Fruit fly (Drosophila melanogaster) whole organism, embryonic: ENCODE data around the gene Cht2.

Experiments
- ATbp ChIP-seq: fragments of 200-800 bp; sonication (Bioruptor generic); optimal IDR thresholded peaks from 2 replicates; lab custom pipeline; 2017; ENCODE audit warnings: missing biosample characterization, mild to moderate bottlenecking, missing genetic modification characterization, missing genetic modification reagents
- B-H2 ChIP-seq: fragments of 200-800 bp; sonication (Bioruptor generic); optimal IDR thresholded peaks from 2 replicates; lab custom pipeline; 2018; ENCODE audit warnings: missing biosample characterization, mild to moderate bottlenecking, missing genetic modification characterization
- CG1024 ChIP-seq: fragments of 200-800 bp; sonication (Bioruptor generic); IDR thresholded peaks from 2 replicates; pipeline ENCODE4 v1.3.6; 2022; ENCODE audit warnings: missing biosample characterization, missing genetic modification characterization
- CG10274 ChIP-seq: fragments of 200-800 bp; sonication (Bioruptor generic); optimal IDR thresholded peaks from 3 replicates; lab custom pipeline; 2017; ENCODE audit warnings: missing biosample characterization, mild to moderate bottlenecking, missing genetic modification characterization
- CG10565 ChIP-seq: fragments of 200-800 bp; sonication (Bioruptor generic); optimal IDR thresholded peaks from 3 replicates; lab custom pipeline; 2016; ENCODE audit warnings: missing biosample characterization, mild to moderate bottlenecking, missing genetic modification characterization
- CG11085 ChIP-seq: fragments of 200-800 bp; sonication (Bioruptor generic); IDR thresholded peaks from 2 replicates; pipeline ENCODE4 v1.3.6; 2022; ENCODE audit warnings: missing biosample characterization, missing genetic modification characterization
- CG11560 ChIP-seq: fragments of 200-800 bp; sonication (Bioruptor generic); IDR thresholded peaks from 3 replicates; pipeline ENCODE4 v1.3.6; 2022; ENCODE audit warnings: missing biosample characterization, missing genetic modification characterization
- CG13296 ChIP-seq: fragments of 200-800 bp; sonication (Bioruptor generic); optimal IDR thresholded peaks from 3 replicates; lab custom pipeline; 2018; ENCODE audit warnings: missing biosample characterization, mild to moderate bottlenecking, missing genetic modification characterization
- CG13624 ChIP-seq: fragments of 200-800 bp; sonication (Bioruptor generic); optimal IDR thresholded peaks from 2 replicates; lab custom pipeline; 2016; ENCODE audit warnings: missing biosample characterization, missing genetic modification characterization
- CG14860 ChIP-seq: fragments of 200-800 bp; sonication (Bioruptor generic); IDR thresholded peaks from 3 replicates; pipeline ENCODE4 v1.3.6; 2022; ENCODE audit warnings: missing biosample characterization, missing genetic modification characterization; ENCODE audit not compliant: partially characterized antibody
- CG1603 ChIP-seq: fragments of 200-800 bp; sonication (Bioruptor generic); optimal IDR thresholded peaks from 2 replicates; lab custom pipeline; 2019; ENCODE audit warnings: missing biosample characterization, mild to moderate bottlenecking, missing genetic modification characterization, moderate library complexity
- CG16813 ChIP-seq: fragments of 200-800 bp; sonication (Bioruptor generic); IDR thresholded peaks from 3 replicates; pipeline ENCODE4 v1.3.6; 2022; ENCODE audit warnings: missing biosample characterization, missing genetic modification characterization; ENCODE audit not compliant: partially characterized antibody
- CG17361 ChIP-seq: fragments of 200-800 bp; sonication (Bioruptor generic); IDR thresholded peaks from 3 replicates; pipeline ENCODE4 v1.3.6; 2022; ENCODE audit warnings: missing biosample characterization, missing genetic modification characterization
- CG1792 ChIP-seq: fragments of 200-800 bp; sonication (Bioruptor generic); optimal IDR thresholded peaks from 2 replicates; lab custom pipeline; 2016; ENCODE audit warnings: missing biosample characterization, missing genetic modification characterization
- CG34224 ChIP-seq: fragments of 200-800 bp; sonication (Bioruptor generic); IDR thresholded peaks from 3 replicates; pipeline ENCODE4 v1.3.6; 2022; ENCODE audit warnings: missing biosample characterization, missing genetic modification characterization; ENCODE audit not compliant: partially characterized antibody
- CG3838 ChIP-seq: fragments of 200-800 bp; sonication (Bioruptor generic); optimal IDR thresholded peaks from 3 replicates; lab custom pipeline; 2016; ENCODE audit warnings: missing biosample characterization, missing genetic modification characterization
- CG4424 ChIP-seq: fragments of 200-800 bp; sonication (Bioruptor generic); optimal IDR thresholded peaks from 3 replicates; lab custom pipeline; 2016; ENCODE audit warnings: missing biosample characterization, missing genetic modification characterization
- CG6765 ChIP-seq: fragments of 200-800 bp; sonication (Bioruptor generic); optimal IDR thresholded peaks from 3 replicates; lab custom pipeline; 2017; ENCODE audit warnings: missing biosample characterization, mild to moderate bottlenecking, missing genetic modification characterization
- CG8290 ChIP-seq, 3 experiments: fragments of 200-800 bp; sonication (Bioruptor generic); optimal IDR thresholded peaks; 2 replicates each; lab custom pipeline; 2016 to 2019; ENCODE audit warnings: missing biosample characterization in 3 of 3, missing genetic modification characterization in 3 of 3, mild to moderate bottlenecking in 2 of 3, moderate library complexity in 1 of 3
- CG9876 ChIP-seq: fragments of 200-800 bp; sonication (Bioruptor generic); optimal IDR thresholded peaks from 2 replicates; lab custom pipeline; 2016; ENCODE audit warnings: missing biosample characterization, missing genetic modification characterization
- Dll ChIP-seq: fragments of 200-800 bp; sonication (Bioruptor generic); IDR thresholded peaks from 4 replicates; pipeline ENCODE4 v1.3.6; 2022; ENCODE audit warnings: missing biosample characterization, missing genetic modification characterization; ENCODE audit not compliant: partially characterized antibody
- Elba2 ChIP-seq: fragments of 200-800 bp; sonication (Bioruptor generic); optimal IDR thresholded peaks from 3 replicates; lab custom pipeline; 2016; ENCODE audit warnings: missing biosample characterization, missing genetic modification characterization
- Ets97D ChIP-seq: fragments of 200-800 bp; sonication (Bioruptor generic); optimal IDR thresholded peaks from 3 replicates; lab custom pipeline; 2016; ENCODE audit warnings: missing biosample characterization, missing genetic modification characterization
- Gug ChIP-seq: fragments of 200-800 bp; sonication (Bioruptor generic); IDR thresholded peaks from 4 replicates; pipeline ENCODE4 v1.3.6; 2022; ENCODE audit warnings: missing biosample characterization, missing genetic modification characterization
- Hr3 ChIP-seq: fragments of 200-800 bp; sonication (Bioruptor generic); optimal IDR thresholded peaks from 3 replicates; lab custom pipeline; 2016; ENCODE audit warnings: missing biosample characterization, missing genetic modification characterization
- Lhr ChIP-seq: fragments of 200-800 bp; sonication (Bioruptor generic); optimal IDR thresholded peaks from 3 replicates; lab custom pipeline; 2017; ENCODE audit warnings: mild to moderate bottlenecking, missing biosample characterization, missing genetic modification reagents, missing genetic modification characterization
- Mad ChIP-seq: fragments of 200-800 bp; sonication (Bioruptor generic); optimal IDR thresholded peaks from 2 replicates; lab custom pipeline; 2016; ENCODE audit warnings: missing biosample characterization, missing genetic modification characterization
- Mes4 ChIP-seq: fragments of 200-800 bp; sonication (Bioruptor generic); optimal IDR thresholded peaks from 2 replicates; lab custom pipeline; 2016; ENCODE audit warnings: missing biosample characterization, missing genetic modification characterization
- Six4 ChIP-seq: fragments of 200-800 bp; sonication (Bioruptor generic); optimal IDR thresholded peaks from 2 replicates; lab custom pipeline; 2016; ENCODE audit warnings: missing biosample characterization, missing genetic modification characterization
- aop ChIP-seq: fragments of 200-800 bp; sonication (Bioruptor generic); IDR thresholded peaks from 2 replicates; pipeline ENCODE4 v1.3.6; 2022; ENCODE audit warnings: missing biosample characterization, missing genetic modification characterization
- crc ChIP-seq: fragments of 200-800 bp; sonication (Bioruptor generic); optimal IDR thresholded peaks from 2 replicates; lab custom pipeline; 2016; ENCODE audit warnings: missing biosample characterization, missing genetic modification characterization
- crol ChIP-seq: fragments of 200-800 bp; sonication (Bioruptor generic); IDR thresholded peaks from 2 replicates; pipeline ENCODE4 v1.3.6; 2022; ENCODE audit warnings: missing biosample characterization, missing genetic modification characterization
- danr ChIP-seq: fragments of 200-800 bp; sonication (Bioruptor generic); IDR thresholded peaks from 2 replicates; pipeline ENCODE4 v1.3.6; 2022; ENCODE audit warnings: missing biosample characterization, missing genetic modification characterization
- dmrt99B ChIP-seq: fragments of 200-800 bp; sonication (Bioruptor generic); optimal IDR thresholded peaks from 2 replicates; lab custom pipeline; 2018; ENCODE audit warnings: missing biosample characterization, mild to moderate bottlenecking, missing genetic modification characterization, moderate library complexity
- ems ChIP-seq: fragments of 200-800 bp; sonication (Bioruptor generic); optimal IDR thresholded peaks from 3 replicates; lab custom pipeline; 2016; ENCODE audit warnings: missing biosample characterization, missing genetic modification characterization
- esg ChIP-seq: fragments of 200-800 bp; sonication (Bioruptor generic); conservative IDR thresholded peaks from 2 replicates; pipeline ENCODE4 v1.3.6; 2022; ENCODE audit warnings: missing biosample characterization, missing genetic modification characterization
- gsb-n ChIP-seq: fragments of 200-800 bp; sonication (Bioruptor generic); optimal IDR thresholded peaks from 3 replicates; lab custom pipeline; 2018; ENCODE audit warnings: missing biosample characterization, mild to moderate bottlenecking, missing genetic modification characterization
- hb ChIP-seq: fragments of 200-800 bp; sonication (Bioruptor generic); IDR thresholded peaks from 3 replicates; pipeline ENCODE4 v1.3.6; 2022; ENCODE audit warnings: missing biosample characterization, missing genetic modification characterization; ENCODE audit not compliant: partially characterized antibody
- jing ChIP-seq: fragments of 200-800 bp; sonication (Bioruptor generic); optimal IDR thresholded peaks from 2 replicates; lab custom pipeline; 2018; ENCODE audit warnings: missing biosample characterization, mild to moderate bottlenecking, missing genetic modification characterization
- klu ChIP-seq: fragments of 200-800 bp; sonication (Bioruptor generic); IDR thresholded peaks from 2 replicates; pipeline ENCODE4 v1.3.6; 2022; ENCODE audit warnings: missing biosample characterization, missing genetic modification characterization
- psq ChIP-seq: fragments of 200-800 bp; sonication (Bioruptor generic); optimal IDR thresholded peaks from 2 replicates; lab custom pipeline; 2017; ENCODE audit warnings: missing biosample characterization, missing genetic modification characterization
- ro ChIP-seq: fragments of 200-800 bp; sonication (Bioruptor generic); IDR thresholded peaks from 2 replicates; pipeline ENCODE4 v1.3.6; 2022; ENCODE audit warnings: missing biosample characterization, missing genetic modification characterization
- schlank ChIP-seq: fragments of 200-800 bp; sonication (Bioruptor generic); optimal IDR thresholded peaks from 2 replicates; lab custom pipeline; 2018; ENCODE audit warnings: missing biosample characterization, mild to moderate bottlenecking, missing genetic modification characterization
- tin ChIP-seq: fragments of 200-800 bp; sonication (Bioruptor generic); optimal IDR thresholded peaks from 3 replicates; lab custom pipeline; 2016; ENCODE audit warnings: missing biosample characterization, missing genetic modification characterization
- tna ChIP-seq: fragments of 200-800 bp; sonication (Bioruptor generic); IDR thresholded peaks from 2 replicates; pipeline ENCODE4 v1.3.6; 2022; ENCODE audit warnings: missing biosample characterization, missing genetic modification characterization; ENCODE audit not compliant: partially characterized antibody
- ttk ChIP-seq: fragments of 200-800 bp; sonication (Bioruptor generic); IDR thresholded peaks from 2 replicates; pipeline ENCODE4 v2.1.2; 2022; ENCODE audit warnings: missing biosample characterization, missing genetic modification characterization
- twi ChIP-seq: fragments of 200-800 bp; optimal IDR thresholded peaks from 2 replicates; lab custom pipeline; 2019; ENCODE audit warnings: missing biosample characterization, mild to moderate bottlenecking, missing genetic modification characterization, moderate library complexity
- tx ChIP-seq: fragments of 200-800 bp; sonication (Bioruptor generic); optimal IDR thresholded peaks from 2 replicates; lab custom pipeline; 2016; ENCODE audit warnings: missing biosample characterization, missing genetic modification characterization
- wek ChIP-seq: fragments of 200-800 bp; sonication (Bioruptor generic); optimal IDR thresholded peaks from 3 replicates; lab custom pipeline; 2018; ENCODE audit warnings: missing biosample characterization, mild to moderate bottlenecking, missing genetic modification characterization, moderate library complexity

Gene Cht2

dm6 chr3L:1794164-1794942 is 38.6 kb upstream of the Cht2 start (continued):
- TF ChIP-seq jing (no peak), tx (no peak), CG4424 (GFP tag; lab: Kevin White, UChicago) (no peak), ATbp (no peak), crc (GFP tag; lab: Kevin White, UChicago) (no peak), hb (GFP tag; lab: Robert Waterston, UW) (no peak), CG34224 (no peak; the same call in 2 of the 3 replicates), klu (GFP tag; lab: Robert Waterston, UW) (no peak), tin (GFP tag; lab: Kevin White, UChicago) (no peak), Elba2 (GFP tag; lab: Kevin White, UChicago) (no peak), CG16813 (no peak), danr (GFP tag; lab: Robert Waterston, UW) (no peak), CG3838 (GFP tag; lab: Kevin White, UChicago) (peak; percentile 60), ems (no peak), Ets97D (GFP tag; lab: Kevin White, UChicago) (peak; percentile 62), Six4 (GFP tag; lab: Kevin White, UChicago) (no peak), esg (GFP tag; lab: Robert Waterston, UW) (no peak), crol (GFP tag; lab: Robert Waterston, UW) (peak; percentile 74), dmrt99B (tag; lab: Kevin White, UChicago) (no peak), Gug (no peak), Dll (0 out of 4 replicates have a peak, but pooled peaks have one; percentile 23), Lhr (GFP tag; lab: Kevin White, UChicago) (no peak), aop (GFP tag; lab: Robert Waterston, UW) (peak; percentile 60; the same call in 1 of the 2 replicates), schlank (tag; lab: Kevin White, UChicago) (peak; percentile 32), CG6765 (peak; percentile 66), psq (no peak), CG10565 (GFP tag; lab: Kevin White, UChicago) (no peak), Mes4 (GFP tag; lab: Kevin White, UChicago) (no peak), CG13624 (GFP tag; lab: Kevin White, UChicago) (peak; percentile 46), Mad (GFP tag; lab: Kevin White, UChicago) (no peak), CG13296 (GFP tag; lab: Kevin White, UChicago) (peak; percentile 63), tna (no peak; the same call in 1 of the 2 replicates), CG1792 (GFP tag; lab: Kevin White, UChicago) (no peak), CG14860 (GFP tag; lab: Robert Waterston, UW) (no peak), CG11560 (no peak), ttk (GFP tag; lab: Robert Waterston, UW) (peak; percentile 18; the same call in 1 of the 2 replicates), wek (GFP tag; lab: Kevin White, UChicago) (peak; percentile 67), B-H2 (peak; percentile 84), CG9876 (no peak), gsb-n (tag; lab: Kevin White, UChicago) (no peak), CG10274 (GFP tag; lab: Kevin White, UChicago) (no peak), CG1024 (GFP tag; lab: Robert Waterston, UW) (peak; percentile 52; the same call in 1 of the 2 replicates), twi (tag; lab: Kevin White, UChicago) (no peak), CG17361 (GFP tag; lab: Robert Waterston, UW) (no peak), CG8290 (GFP tag; optimal IDR thresholded peaks at IDR 0.05; lab: Kevin White, UChicago) (no peak), CG8290 (tag; optimal IDR thresholded peaks at IDR 0.05; lab: Kevin White, UChicago) (no peak), ro (GFP tag; lab: Robert Waterston, UW) (no peak), Hr3 (no peak), CG11085 (no peak), CG1603 (tag; lab: Kevin White, UChicago) (no peak)
